Worm (Caenorhabditis elegans): Measurements from ENCODE around the gene F22F1.2.

F22F1.2 gene

DNA sequence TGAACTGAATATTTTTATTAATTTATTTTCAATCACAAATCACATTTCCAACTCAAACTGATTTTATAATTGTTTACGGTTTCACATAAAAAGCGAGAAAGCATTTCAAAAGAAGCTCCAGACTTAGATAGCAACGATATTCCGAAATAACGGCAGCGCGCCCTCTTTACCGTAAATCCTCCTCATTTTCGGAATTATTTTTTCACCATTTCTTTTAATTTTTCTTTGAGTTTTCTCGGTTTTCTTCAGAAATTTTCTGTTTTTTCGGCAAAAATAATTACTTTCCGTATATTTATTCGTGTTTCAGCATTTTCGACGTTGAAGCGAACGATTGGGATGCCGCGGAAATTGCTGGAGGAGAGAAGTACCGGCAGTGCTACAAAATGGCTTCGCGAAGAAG lies 3.1 kb downstream of the F22F1.2 start, which contains the start of gene C02B8.1:
Gene C02B8.1 (plus strand): TSS at position 301 of the 400 bp plus-strand sequence.
- no peak for TF ChIP-seq unc-62 (GFP tag; optimal IDR thresholded peaks at IDR 0.05)

DNA sequence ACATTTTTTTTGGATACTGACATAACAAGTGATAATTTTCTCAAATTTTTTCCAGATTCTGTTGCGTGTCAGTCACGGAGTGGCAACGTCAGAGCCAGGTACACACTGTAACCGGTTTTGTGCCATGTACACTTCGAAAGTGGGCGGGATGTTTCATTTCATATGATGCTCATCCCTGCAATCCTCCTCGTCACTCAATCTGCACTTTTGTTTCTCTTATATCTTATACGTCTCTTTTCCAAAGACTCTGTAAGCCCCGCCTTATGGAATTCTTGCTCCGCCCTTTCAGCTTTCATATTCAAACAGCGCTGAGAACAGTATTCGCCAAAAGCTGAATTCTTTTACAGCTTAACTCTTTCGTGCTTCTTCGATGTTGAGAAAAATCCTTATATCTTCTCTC lies 11.4 kb downstream of the F22F1.2 start, which contains the start of gene C02B8.3:
Gene C02B8.3 (plus strand): TSS at position 301 of the 400 bp plus-strand sequence.
- TF ChIP-seq unc-62 (GFP tag; optimal IDR thresholded peaks at IDR 0.05), result no peak

DNA sequence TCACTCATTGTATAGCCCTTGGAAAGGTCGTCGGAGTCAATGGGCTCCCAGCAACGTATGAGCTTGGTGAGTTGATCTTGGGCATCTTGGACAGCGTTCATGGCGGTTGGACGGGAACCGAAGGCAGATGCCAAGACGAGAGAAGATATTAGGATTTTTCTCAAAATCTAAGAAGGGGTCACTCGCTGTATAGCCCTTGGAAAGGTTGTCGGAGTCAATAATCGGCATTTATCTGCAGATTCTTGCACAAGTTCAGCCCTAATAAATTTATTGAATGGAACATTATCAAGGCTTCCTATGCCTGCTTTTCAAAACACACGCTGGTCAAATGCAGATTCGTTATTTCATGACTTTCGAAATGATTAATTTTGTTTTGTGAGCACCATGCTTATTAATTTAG lies 12.7 kb downstream of the F22F1.2 start, which contains the start of gene C02B8.7:
Gene C02B8.7 (minus strand): TSS at position 101 of the 400 bp plus-strand sequence.
- no peak for TF ChIP-seq unc-62 (GFP tag; optimal IDR thresholded peaks at IDR 0.05)

DNA sequence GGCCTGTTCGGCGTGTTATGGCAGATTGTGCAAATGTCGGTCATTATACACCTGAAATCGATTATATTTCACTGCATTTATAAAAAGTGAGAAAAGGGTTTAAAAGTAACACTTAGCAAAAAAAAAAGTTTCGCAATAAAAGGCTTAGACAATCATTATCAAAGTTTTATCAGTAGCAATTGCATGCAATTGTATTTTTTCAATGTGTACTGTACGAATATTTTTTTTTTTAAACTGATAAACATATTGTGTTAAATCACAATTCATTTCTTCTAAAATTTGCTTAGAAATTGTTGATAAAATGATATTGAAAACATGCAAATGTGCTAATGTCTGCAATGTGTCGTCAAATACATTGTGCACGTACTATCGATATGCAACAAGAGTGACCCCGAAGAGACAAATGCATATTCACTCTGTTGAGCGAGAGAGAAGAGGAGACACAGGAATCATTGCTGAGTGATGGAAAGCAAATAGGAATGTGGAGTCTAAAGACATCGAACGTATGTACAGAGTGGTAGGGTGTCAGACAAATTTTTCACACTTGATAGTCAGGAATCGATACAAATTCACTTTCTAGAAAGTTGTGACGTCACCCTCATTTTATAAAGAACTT lies 14.1 kb downstream of the F22F1.2 start, which contains the start of gene C02B8.6:
Gene C02B8.6 (minus strand): TSS at position 51 of the 616 bp plus-strand sequence.
- TF ChIP-seq unc-62 (GFP tag; optimal IDR thresholded peaks at IDR 0.05), result no peak

DNA sequence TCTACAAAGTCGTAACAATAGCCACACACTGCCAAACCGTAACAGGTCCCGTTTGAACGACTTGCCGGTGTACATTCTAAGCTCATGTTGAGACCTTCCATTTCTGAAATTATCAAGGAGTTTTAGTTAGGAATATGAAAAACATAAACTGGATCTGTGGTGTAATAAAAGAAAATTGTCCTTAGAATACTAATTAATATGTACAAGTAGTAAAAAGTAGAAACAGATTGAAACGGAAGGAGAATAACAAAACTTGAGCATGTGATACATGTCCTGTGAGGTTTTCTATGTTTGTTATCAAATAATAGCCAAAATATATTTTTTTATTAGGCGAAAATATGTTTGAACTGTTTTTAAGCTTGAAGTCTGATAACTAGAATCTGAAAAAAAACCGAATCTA lies 21.0 kb downstream of the F22F1.2 start, which contains the start of gene frpr-1:
Gene frpr-1 (minus strand): TSS at position 101 of the 400 bp plus-strand sequence.
- no peak for TF ChIP-seq unc-62 (GFP tag; optimal IDR thresholded peaks at IDR 0.05)

DNA sequence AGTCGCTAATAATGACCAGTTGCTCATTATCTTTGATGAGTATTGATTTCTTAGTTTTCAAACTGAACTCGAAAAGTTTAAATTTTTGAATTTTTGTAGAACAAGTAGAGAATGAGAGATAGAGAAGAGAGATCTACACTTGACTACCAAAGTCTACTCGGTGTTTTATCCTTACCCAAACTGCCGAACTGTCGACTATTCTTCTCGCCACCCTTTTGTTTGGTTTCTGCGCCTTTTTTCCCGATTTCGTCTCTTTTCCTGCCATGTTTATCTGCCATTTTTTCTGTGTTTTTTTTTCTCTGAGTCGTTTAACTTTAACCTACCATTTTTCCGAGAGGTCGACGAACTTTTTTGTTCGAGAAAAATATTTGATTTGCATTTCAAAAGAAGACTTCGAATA lies 27.3 kb downstream of the F22F1.2 start, which contains the start of gene C02B8.12:
Gene C02B8.12 (minus strand): TSS at position 175 of the 400 bp plus-strand sequence.
- no peak for TF ChIP-seq unc-62 (GFP tag; optimal IDR thresholded peaks at IDR 0.05)

DNA sequence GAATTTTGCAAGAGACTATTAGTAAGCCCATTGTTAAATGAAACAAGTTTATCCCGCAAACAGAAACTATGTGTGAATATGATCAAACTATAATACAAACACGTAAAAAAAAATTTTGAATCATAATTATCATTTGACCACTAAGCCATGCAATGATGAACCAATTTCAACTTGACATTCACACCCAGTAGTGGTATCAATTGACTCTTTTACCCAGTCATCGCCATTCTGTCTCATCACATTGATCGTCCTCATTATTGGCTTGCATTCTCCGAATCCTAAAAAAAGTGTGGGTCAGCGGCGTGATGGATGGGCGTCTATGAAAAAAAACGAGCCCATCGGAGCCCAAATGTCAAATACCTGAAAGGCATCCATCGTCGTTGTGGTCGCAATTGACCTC lies 30.2 kb downstream of the F22F1.2 start:
- no peak for TF ChIP-seq unc-62 (GFP tag; optimal IDR thresholded peaks at IDR 0.05)

DNA sequence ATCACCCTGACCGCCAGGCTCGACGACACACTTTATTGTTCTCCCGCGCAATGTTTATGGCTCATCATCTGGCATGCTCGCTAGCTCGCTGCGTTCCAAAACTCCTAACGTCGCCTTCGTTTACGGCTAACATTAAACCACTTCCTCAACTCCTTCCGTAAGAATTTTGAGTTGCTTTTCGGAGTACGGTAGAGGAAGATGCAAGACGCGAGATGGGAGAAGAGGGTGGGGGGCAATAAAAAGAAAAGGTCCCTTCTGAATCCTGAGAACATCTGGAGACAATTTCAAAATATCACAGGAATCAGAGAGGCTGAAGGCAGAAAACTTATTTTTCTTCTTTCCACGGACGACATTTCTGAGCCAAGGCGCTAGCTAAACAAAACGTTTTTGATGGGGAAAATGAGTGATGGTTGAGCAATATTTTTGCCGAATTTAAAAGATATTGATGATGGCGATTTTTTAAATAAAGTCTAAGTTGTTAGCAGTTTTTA lies 32.6 kb downstream of the F22F1.2 start:
- no peak for TF ChIP-seq unc-62 (GFP tag; optimal IDR thresholded peaks at IDR 0.05)

DNA sequence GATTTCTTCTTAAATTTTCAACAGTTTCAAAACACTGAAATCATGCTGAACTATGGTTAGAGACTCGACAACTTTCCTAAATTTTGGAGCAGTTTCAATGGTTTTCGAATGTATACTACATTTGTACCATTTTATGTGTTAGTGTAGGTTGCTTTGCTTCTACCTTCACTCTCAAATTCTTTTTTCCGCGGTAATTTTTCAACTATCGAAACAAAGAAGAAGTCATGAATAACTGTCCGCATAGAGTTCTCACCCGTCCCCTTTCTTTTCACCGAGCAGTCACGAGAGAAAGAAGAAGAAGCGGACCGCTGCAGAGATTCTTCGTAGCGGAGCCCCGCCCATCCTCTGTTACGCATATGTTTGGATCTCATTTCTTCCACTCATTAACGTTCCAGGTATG lies 34.4 kb downstream of the F22F1.2 start, which contains the start of gene hlh-8:
Gene hlh-8 (plus strand): TSS at position 301 of the 400 bp plus-strand sequence.
- no peak for TF ChIP-seq unc-62 (GFP tag; optimal IDR thresholded peaks at IDR 0.05)

DNA sequence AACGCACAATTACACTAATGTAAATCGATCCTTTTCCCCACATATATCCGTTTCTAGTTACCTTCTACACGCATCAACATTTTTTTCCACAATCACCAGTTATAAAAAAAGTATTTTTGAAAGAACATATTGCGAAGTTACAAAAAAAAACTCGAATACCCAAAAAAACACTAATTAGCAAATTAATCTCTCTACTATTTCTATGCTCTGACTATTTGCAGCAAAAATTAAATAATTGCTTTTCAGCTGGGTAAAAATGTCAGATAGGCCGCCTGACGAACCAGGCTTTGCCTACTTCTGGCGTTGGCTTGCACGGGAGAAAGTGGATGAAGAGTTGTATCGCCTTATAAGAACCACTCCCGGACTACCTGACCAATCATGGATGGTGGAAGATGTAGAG lies 40.3 kb downstream of the F22F1.2 start, which contains the start of gene K07E3.1:
Gene K07E3.1 (plus strand): TSS at position 247 of the 400 bp plus-strand sequence.
- TF ChIP-seq unc-62 (GFP tag; optimal IDR thresholded peaks at IDR 0.05), result no peak

DNA sequence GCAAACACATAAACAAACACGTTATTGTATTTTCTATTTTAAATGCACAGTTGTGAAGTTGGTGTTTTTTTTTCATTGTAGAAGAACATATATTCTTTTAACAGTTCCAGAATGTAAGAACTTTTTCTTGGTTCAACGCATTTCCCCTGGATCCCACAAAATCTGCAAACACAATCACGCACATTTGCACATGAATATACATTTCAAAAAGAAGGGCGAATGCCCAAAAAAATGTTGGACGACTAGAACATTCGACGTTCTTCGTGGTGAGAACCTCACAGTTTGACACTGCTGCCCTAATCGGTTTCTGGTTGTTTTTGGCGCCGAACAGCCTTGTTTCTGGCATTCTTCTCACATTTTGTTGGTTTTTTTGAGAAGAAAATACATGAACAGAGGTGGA lies 41.0 kb downstream of the F22F1.2 start:
- no peak for TF ChIP-seq unc-62 (GFP tag; optimal IDR thresholded peaks at IDR 0.05)

DNA sequence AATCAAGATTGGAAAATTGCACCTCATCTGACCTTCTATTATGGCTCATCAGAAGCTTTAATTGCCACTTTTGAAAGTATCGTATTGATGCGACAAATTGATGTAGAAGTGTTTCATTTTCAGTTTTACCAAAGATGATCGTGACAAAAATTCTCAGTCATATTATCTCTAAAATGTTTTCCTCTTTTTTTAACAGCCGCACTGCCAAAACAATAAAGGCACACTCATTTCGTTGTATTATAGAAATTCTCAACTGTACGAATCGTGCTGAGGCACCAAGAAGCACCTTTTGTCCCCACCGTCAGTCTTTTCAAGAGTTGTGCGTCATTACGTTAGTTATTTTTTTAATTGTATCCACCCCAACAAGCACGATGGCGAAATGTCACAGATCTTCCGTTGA lies 42.6 kb downstream of the F22F1.2 start, which contains the start of gene K07E3.9:
Gene K07E3.9 (plus strand): TSS at position 301 of the 400 bp plus-strand sequence.
- no peak for TF ChIP-seq unc-62 (GFP tag; optimal IDR thresholded peaks at IDR 0.05)

DNA sequence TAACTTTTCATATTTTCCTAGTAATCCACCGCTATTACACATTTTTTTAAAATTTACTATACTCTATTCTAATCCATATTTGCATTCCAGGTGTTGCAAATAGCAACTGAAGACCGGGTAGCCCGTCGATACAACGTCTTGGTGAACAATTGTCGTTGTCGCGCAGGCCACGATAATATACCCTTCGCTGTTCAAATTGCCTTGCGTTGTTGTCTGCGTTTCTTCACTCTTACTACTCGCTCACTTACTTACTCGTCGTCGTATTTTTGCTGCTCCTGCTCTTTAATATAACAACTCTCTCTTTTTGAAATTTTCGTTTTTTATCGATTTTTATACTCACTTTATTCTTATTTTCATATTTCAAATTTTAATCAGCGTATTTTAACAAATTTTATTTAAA lies 46.6 kb downstream of the F22F1.2 start, which contains the start of gene K07E3.2:
Gene K07E3.2 (plus strand): TSS at position 400 of the 400 bp plus-strand sequence.
- no peak for TF ChIP-seq unc-62 (GFP tag; optimal IDR thresholded peaks at IDR 0.05)
